Fruit fly (Drosophila melanogaster) whole organism, embryonic: ENCODE results near the gene LManV.

ENCODE experiments used
- Asciz ChIP-seq: fragments of 200-800 bp; sonication (Bioruptor generic); optimal IDR thresholded peaks from 2 replicates; lab custom pipeline; 2017; ENCODE audit warnings: missing biosample characterization, mild to moderate bottlenecking, missing genetic modification characterization, missing genetic modification reagents
- B-H1 ChIP-seq: fragments of 200-800 bp; sonication (Bioruptor generic); IDR thresholded peaks from 3 replicates; pipeline ENCODE4 v1.3.6; 2022; ENCODE audit warnings: missing biosample characterization, missing genetic modification characterization
- CG10462 ChIP-seq: fragments of 200-800 bp; sonication (Bioruptor generic); optimal IDR thresholded peaks from 2 replicates; lab custom pipeline; 2016; ENCODE audit warnings: missing biosample characterization, missing genetic modification characterization
- CG10565 ChIP-seq: fragments of 200-800 bp; sonication (Bioruptor generic); optimal IDR thresholded peaks from 3 replicates; lab custom pipeline; 2016; ENCODE audit warnings: missing biosample characterization, mild to moderate bottlenecking, missing genetic modification characterization
- CG11247 ChIP-seq: fragments of 200-800 bp; sonication (Bioruptor generic); IDR thresholded peaks from 2 replicates; pipeline ENCODE4 v1.3.6; 2022; ENCODE audit warnings: missing biosample characterization, missing genetic modification characterization
- CG12155 ChIP-seq: fragments of 200-800 bp; sonication (Bioruptor generic); optimal IDR thresholded peaks from 3 replicates; lab custom pipeline; 2016; ENCODE audit warnings: missing biosample characterization, missing genetic modification characterization
- CG12659 ChIP-seq: fragments of 200-800 bp; sonication (Bioruptor generic); optimal IDR thresholded peaks from 3 replicates; lab custom pipeline; 2017; ENCODE audit warnings: mild to moderate bottlenecking, missing biosample characterization, missing genetic modification reagents, missing genetic modification characterization
- CG14860 ChIP-seq: fragments of 200-800 bp; sonication (Bioruptor generic); IDR thresholded peaks from 3 replicates; pipeline ENCODE4 v1.3.6; 2022; ENCODE audit warnings: missing biosample characterization, missing genetic modification characterization; ENCODE audit not compliant: partially characterized antibody
- CG15073 ChIP-seq: fragments of 200-800 bp; sonication (Bioruptor generic); optimal IDR thresholded peaks from 2 replicates; lab custom pipeline; 2016; ENCODE audit warnings: missing biosample characterization, missing genetic modification characterization
- CG17328 ChIP-seq: fragments of 200-800 bp; sonication (Bioruptor generic); IDR thresholded peaks from 2 replicates; pipeline ENCODE4 v1.3.6; 2022; ENCODE audit warnings: missing biosample characterization, missing genetic modification characterization
- CG17612 ChIP-seq: fragments of 200-800 bp; sonication (Bioruptor generic); IDR thresholded peaks from 2 replicates; pipeline ENCODE4 v1.3.6; 2022; ENCODE audit warnings: missing biosample characterization, missing genetic modification characterization
- CG18011 ChIP-seq: fragments of 200-800 bp; sonication (Bioruptor generic); optimal IDR thresholded peaks from 2 replicates; lab custom pipeline; 2017; ENCODE audit warnings: missing biosample characterization, missing genetic modification characterization, mild to moderate bottlenecking, moderate library complexity, missing genotype
- CG2712 ChIP-seq: fragments of 200-800 bp; optimal IDR thresholded peaks from 3 replicates; lab custom pipeline; 2019; ENCODE audit warnings: missing biosample characterization, mild to moderate bottlenecking, missing genetic modification characterization, moderate library complexity
- CG31441 ChIP-seq: fragments of 200-800 bp; sonication (Bioruptor generic); IDR thresholded peaks from 2 replicates; pipeline ENCODE4 v1.3.6; 2022; ENCODE audit warnings: missing biosample characterization, missing genetic modification characterization
- CG3995 ChIP-seq: fragments of 200-800 bp; sonication (Bioruptor generic); optimal IDR thresholded peaks from 3 replicates; lab custom pipeline; 2016; ENCODE audit warnings: missing biosample characterization, missing genetic modification characterization
- CG6683 ChIP-seq: fragments of 200-800 bp; sonication (Bioruptor generic); optimal IDR thresholded peaks from 2 replicates; lab custom pipeline; 2017; ENCODE audit warnings: missing biosample characterization, mild to moderate bottlenecking, missing genetic modification characterization, missing genetic modification reagents
- CG6813 ChIP-seq: fragments of 200-800 bp; sonication (Bioruptor generic); optimal IDR thresholded peaks from 2 replicates; lab custom pipeline; 2017; ENCODE audit warnings: missing biosample characterization, missing genetic modification characterization, mild to moderate bottlenecking, moderate library complexity, missing genetic modification reagents
- CG8290 ChIP-seq, 3 experiments: fragments of 200-800 bp; sonication (Bioruptor generic); optimal IDR thresholded peaks; 2 replicates each; lab custom pipeline; 2016 to 2019; ENCODE audit warnings: missing biosample characterization in 3 of 3, missing genetic modification characterization in 3 of 3, mild to moderate bottlenecking in 2 of 3, moderate library complexity in 1 of 3
- D19A ChIP-seq: fragments of 200-800 bp; optimal IDR thresholded peaks from 3 replicates; lab custom pipeline; 2019; ENCODE audit warnings: missing biosample characterization, mild to moderate bottlenecking, missing genetic modification characterization, moderate library complexity
- Drgx ChIP-seq: fragments of 200-800 bp; sonication (Bioruptor generic); IDR thresholded peaks from 2 replicates; pipeline ENCODE4 v1.3.6; 2022; ENCODE audit warnings: missing biosample characterization, missing genetic modification characterization
- Fer2 ChIP-seq: fragments of 200-800 bp; sonication (Bioruptor generic); optimal IDR thresholded peaks from 2 replicates; lab custom pipeline; 2018; ENCODE audit warnings: missing biosample characterization, mild to moderate bottlenecking, missing genetic modification characterization, moderate library complexity
- GATAe ChIP-seq: fragments of 200-800 bp; sonication (Bioruptor generic); conservative IDR thresholded peaks from 2 replicates; pipeline ENCODE4 v1.3.6; 2022; ENCODE audit warnings: missing biosample characterization, missing genetic modification characterization
- HLH4C ChIP-seq: fragments of 200-800 bp; sonication (Bioruptor generic); IDR thresholded peaks from 3 replicates; pipeline ENCODE4 v1.3.6; 2022; ENCODE audit warnings: missing biosample characterization, missing genetic modification characterization; ENCODE audit not compliant: partially characterized antibody
- Hr78 ChIP-seq, 2 experiments: fragments of 200-800 bp in 1 of 2; fragments of >200 bp in 1 of 2; sonication (Bioruptor generic) in 1 of 2; optimal IDR thresholded peaks; 2 replicates each; lab custom pipeline; 2017 to 2019; ENCODE audit warnings: missing biosample characterization in 2 of 2, missing genetic modification characterization in 2 of 2, mild to moderate bottlenecking in 1 of 2, moderate library complexity in 1 of 2
- MESR4 ChIP-seq: fragments of 200-800 bp; sonication (Bioruptor generic); optimal IDR thresholded peaks from 2 replicates; lab custom pipeline; 2018; ENCODE audit warnings: missing biosample characterization, mild to moderate bottlenecking, missing genetic modification characterization, moderate library complexity
- Mad ChIP-seq: fragments of 200-800 bp; sonication (Bioruptor generic); optimal IDR thresholded peaks from 2 replicates; lab custom pipeline; 2016; ENCODE audit warnings: missing biosample characterization, missing genetic modification characterization
- Neu2 ChIP-seq: fragments of 200-800 bp; sonication (Bioruptor generic); optimal IDR thresholded peaks from 3 replicates; lab custom pipeline; 2016; ENCODE audit warnings: missing biosample characterization, missing genetic modification characterization, borderline replicate concordance
- Ravus ChIP-seq: fragments of 200-800 bp; sonication (Bioruptor generic); IDR thresholded peaks from 2 replicates; pipeline ENCODE4 v1.3.6; 2022; ENCODE audit warnings: missing biosample characterization, missing genetic modification characterization
- Stat92E ChIP-seq, 3 experiments: fragments of >200 bp in 2 of 3; fragments of 200-800 bp in 1 of 3; sonication (Bioruptor generic) in 1 of 3; optimal IDR thresholded peaks; 2 replicates each; lab custom pipeline; 2017 to 2019; ENCODE audit warnings: missing biosample characterization in 3 of 3, missing genetic modification characterization in 3 of 3, mild to moderate bottlenecking in 1 of 3, moderate library complexity in 1 of 3
- Taf1 ChIP-seq: fragments of 200-800 bp; sonication (Bioruptor generic); IDR thresholded peaks from 2 replicates; pipeline ENCODE4 v1.3.6; 2022; ENCODE audit warnings: missing biosample characterization, missing genetic modification characterization
- ara ChIP-seq: fragments of 200-800 bp; sonication (Bioruptor generic); IDR thresholded peaks from 2 replicates; pipeline ENCODE4 v1.3.6; 2022; ENCODE audit warnings: missing biosample characterization, missing genetic modification characterization
- cg ChIP-seq: fragments of 200-800 bp; sonication (Bioruptor generic); optimal IDR thresholded peaks from 3 replicates; lab custom pipeline; 2019; ENCODE audit warnings: missing biosample characterization, mild to moderate bottlenecking, missing genetic modification characterization, moderate library complexity
- chinmo ChIP-seq: fragments of 200-800 bp; sonication (Bioruptor generic); IDR thresholded peaks from 4 replicates; pipeline ENCODE4 v1.3.6; 2022; ENCODE audit warnings: missing biosample characterization, missing genetic modification characterization; ENCODE audit not compliant: partially characterized antibody
- dati ChIP-seq: fragments of 200-800 bp; sonication (Bioruptor generic); IDR thresholded peaks from 2 replicates; pipeline ENCODE4 v1.3.6; 2022; ENCODE audit warnings: missing biosample characterization, missing genetic modification characterization
- dysf ChIP-seq: fragments of 200-800 bp; sonication (Bioruptor generic); IDR thresholded peaks from 3 replicates; pipeline ENCODE4 v1.3.6; 2022; ENCODE audit warnings: missing biosample characterization, missing genetic modification characterization
- gce ChIP-seq: fragments of 200-800 bp; sonication (Bioruptor generic); IDR thresholded peaks from 3 replicates; pipeline ENCODE4 v1.3.6; 2022; ENCODE audit warnings: missing biosample characterization, missing genetic modification characterization
- gsb-n ChIP-seq: fragments of 200-800 bp; sonication (Bioruptor generic); optimal IDR thresholded peaks from 3 replicates; lab custom pipeline; 2018; ENCODE audit warnings: missing biosample characterization, mild to moderate bottlenecking, missing genetic modification characterization
- onecut ChIP-seq: fragments of 200-800 bp; sonication (Bioruptor generic); IDR thresholded peaks from 2 replicates; pipeline ENCODE4 v1.3.6; 2022; ENCODE audit warnings: missing biosample characterization, missing genetic modification characterization
- pb ChIP-seq: fragments of 200-800 bp; sonication (Bioruptor generic); optimal IDR thresholded peaks from 3 replicates; lab custom pipeline; 2016; ENCODE audit warnings: missing biosample characterization, missing genetic modification characterization
- prd ChIP-seq, 3 experiments: fragments of >200 bp in 2 of 3; fragments of 200-800 bp in 1 of 3; sonication (Bioruptor generic) in 1 of 3; optimal IDR thresholded peaks in 2 of 3; IDR thresholded peaks in 1 of 3; 2 replicates in 2 of 3; 3 replicates in 1 of 3; pipeline versions ENCODE4 v1.3.6 to Lab custom; 2017 to 2022; ENCODE audit warnings: missing biosample characterization in 1 of 3, missing genetic modification characterization in 1 of 3
- repo ChIP-seq: fragments of 200-800 bp; sonication (Bioruptor generic); optimal IDR thresholded peaks from 2 replicates; lab custom pipeline; 2016; ENCODE audit warnings: missing biosample characterization, missing genetic modification characterization
- rib ChIP-seq: fragments of 200-800 bp; sonication (Bioruptor generic); IDR thresholded peaks from 2 replicates; pipeline ENCODE4 v1.3.6; 2022; ENCODE audit warnings: missing biosample characterization, missing genetic modification characterization
- seq ChIP-seq: fragments of 200-800 bp; sonication (Bioruptor generic); IDR thresholded peaks from 2 replicates; pipeline ENCODE4 v1.3.6; 2022; ENCODE audit warnings: missing biosample characterization, missing genetic modification characterization
- sim ChIP-seq: fragments of 200-800 bp; sonication (Bioruptor generic); IDR thresholded peaks from 2 replicates; pipeline ENCODE4 v1.3.6; 2022; ENCODE audit warnings: missing biosample characterization, missing genetic modification characterization
- sisA ChIP-seq: fragments of 200-800 bp; sonication (Bioruptor generic); IDR thresholded peaks from 2 replicates; pipeline ENCODE4 v1.3.6; 2022; ENCODE audit warnings: missing biosample characterization, missing genetic modification characterization
- tap ChIP-seq: fragments of 200-800 bp; optimal IDR thresholded peaks from 3 replicates; lab custom pipeline; 2019; ENCODE audit warnings: missing biosample characterization, mild to moderate bottlenecking, missing genetic modification characterization, moderate library complexity
- vvl ChIP-seq: fragments of 200-800 bp; sonication (Bioruptor generic); IDR thresholded peaks from 2 replicates; pipeline ENCODE4 v1.3.6; 2022; ENCODE audit warnings: missing biosample characterization, missing genetic modification characterization
- zfh1 ChIP-seq: fragments of 200-800 bp; sonication (Bioruptor generic); IDR thresholded peaks from 3 replicates; pipeline ENCODE4 v1.3.6; 2022; ENCODE audit warnings: missing biosample characterization, missing genetic modification characterization

Gene LManV

DNA sequence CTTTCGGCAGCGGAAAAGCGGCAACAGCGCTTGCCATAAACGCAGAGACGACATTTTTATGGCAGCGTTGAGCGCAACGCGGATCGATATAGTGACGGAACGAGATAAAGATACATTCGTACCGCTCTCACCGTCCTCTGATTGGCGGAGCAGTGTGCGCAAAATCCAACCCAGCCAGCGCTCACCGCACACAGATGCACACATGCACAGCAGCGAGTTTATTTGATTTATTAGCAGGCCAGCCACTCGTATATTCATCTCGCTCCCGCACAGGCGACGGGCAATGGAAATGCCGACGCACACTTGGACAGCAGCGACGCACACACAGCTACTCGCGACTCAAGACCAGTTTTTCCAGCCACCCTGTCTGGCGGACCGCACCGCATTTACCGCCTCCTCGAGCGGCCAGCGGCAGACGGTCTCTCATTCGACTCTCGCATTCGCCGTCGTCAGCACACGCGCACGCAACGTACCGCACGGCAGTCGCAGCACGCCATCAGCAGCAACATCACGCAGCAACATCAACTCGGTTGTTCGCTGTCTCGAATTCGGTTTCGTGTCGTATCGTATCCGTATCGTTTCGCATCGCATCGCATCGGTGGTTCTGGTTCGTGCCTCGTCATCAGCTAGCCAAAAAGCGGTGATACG, 49.3 kb upstream of the LManV start, which contains the start of gene SoxN (continued):
- TF ChIP-seq tap (tag; lab: Kevin White, UChicago) (no peak), rib (peak; percentile 82), sim (GFP tag; lab: Robert Waterston, UW) (no peak), Hr78 (GFP tag; optimal IDR thresholded peaks at IDR 0.05; lab: Kevin White, UChicago) (no peak), repo (no peak), CG6813 (GFP tag; lab: Kevin White, UChicago) (no peak), Drgx (GFP tag; lab: Robert Waterston, UW) (no peak; the same call in 1 of the 2 replicates), D19A (tag; lab: Kevin White, UChicago) (no peak), CG17328 (GFP tag; lab: Robert Waterston, UW) (no peak; the same call in 1 of the 2 replicates), ara (GFP tag; lab: Robert Waterston, UW) (no peak), HLH4C (GFP tag; lab: Robert Waterston, UW) (no peak; the same call in 2 of the 3 replicates), Fer2 (tag; lab: Kevin White, UChicago) (no peak), CG12659 (GFP tag; lab: Kevin White, UChicago) (no peak), dysf (GFP tag; lab: Robert Waterston, UW) (no peak), CG17612 (GFP tag; lab: Robert Waterston, UW) (no peak), B-H1 (GFP tag; lab: Robert Waterston, UW) (no peak), gsb-n (tag; lab: Kevin White, UChicago) (peak; percentile 6), Mad (GFP tag; lab: Kevin White, UChicago) (no peak), vvl (peak; percentile 73; the same call in 1 of the 2 replicates), CG10462 (no peak), prd (optimal IDR thresholded peaks at IDR 0.05; lab: Kevin White, UChicago) (no peak), prd (GFP tag; IDR thresholded peaks at IDR 0.05; lab: Robert Waterston, UW) (no peak), CG31441 (no peak), CG6683 (GFP tag; lab: Kevin White, UChicago) (no peak), Ravus (GFP tag; lab: Robert Waterston, UW) (no peak), seq (GFP tag; lab: Robert Waterston, UW) (peak; percentile 64; the same call in 1 of the 2 replicates), zfh1 (GFP tag; lab: Robert Waterston, UW) (no peak), dati (GFP tag; lab: Robert Waterston, UW) (no peak), CG3995 (no peak), Neu2 (no peak), CG11247 (GFP tag; lab: Robert Waterston, UW) (peak; percentile 36; the same call in 1 of the 2 replicates), CG12155 (GFP tag; lab: Kevin White, UChicago) (no peak), CG8290 (GFP tag; optimal IDR thresholded peaks at IDR 0.05; lab: Kevin White, UChicago) (no peak), CG8290 (tag; optimal IDR thresholded peaks at IDR 0.05; lab: Kevin White, UChicago) (peak in 1 of 2 experiments; percentile 37), sisA (no peak), Stat92E (GFP tag; optimal IDR thresholded peaks at IDR 0.05; lab: Kevin White, UChicago) (peak in 1 of 3 experiments; percentile 67), MESR4 (GFP tag; lab: Kevin White, UChicago) (no peak), CG2712 (tag; lab: Kevin White, UChicago) (peak; percentile 22), cg (GFP tag; lab: Kevin White, UChicago) (peak; percentile 100), Taf1 (GFP tag; lab: Robert Waterston, UW) (no peak), chinmo (GFP tag; lab: Robert Waterston, UW) (peak; percentile 94), CG18011 (GFP tag; lab: Kevin White, UChicago) (no peak), gce (GFP tag; lab: Robert Waterston, UW) (0 out of 3 replicates have a peak, but pooled peaks have one; percentile 26), Asciz (GFP tag; lab: Kevin White, UChicago) (no peak), pb (peak; percentile 2), onecut (GFP tag; lab: Robert Waterston, UW) (peak; percentile 100), CG15073 (no peak), GATAe (GFP tag; lab: Robert Waterston, UW) (no peak; the same call in 1 of the 2 replicates), CG14860 (0 out of 3 replicates have a peak, but pooled peaks have one; percentile 34), CG10565 (GFP tag; lab: Kevin White, UChicago) (no peak)
